Worm (Caenorhabditis elegans): ENCODE measurements around the gene pde-4.

pde-4 gene

DNA sequence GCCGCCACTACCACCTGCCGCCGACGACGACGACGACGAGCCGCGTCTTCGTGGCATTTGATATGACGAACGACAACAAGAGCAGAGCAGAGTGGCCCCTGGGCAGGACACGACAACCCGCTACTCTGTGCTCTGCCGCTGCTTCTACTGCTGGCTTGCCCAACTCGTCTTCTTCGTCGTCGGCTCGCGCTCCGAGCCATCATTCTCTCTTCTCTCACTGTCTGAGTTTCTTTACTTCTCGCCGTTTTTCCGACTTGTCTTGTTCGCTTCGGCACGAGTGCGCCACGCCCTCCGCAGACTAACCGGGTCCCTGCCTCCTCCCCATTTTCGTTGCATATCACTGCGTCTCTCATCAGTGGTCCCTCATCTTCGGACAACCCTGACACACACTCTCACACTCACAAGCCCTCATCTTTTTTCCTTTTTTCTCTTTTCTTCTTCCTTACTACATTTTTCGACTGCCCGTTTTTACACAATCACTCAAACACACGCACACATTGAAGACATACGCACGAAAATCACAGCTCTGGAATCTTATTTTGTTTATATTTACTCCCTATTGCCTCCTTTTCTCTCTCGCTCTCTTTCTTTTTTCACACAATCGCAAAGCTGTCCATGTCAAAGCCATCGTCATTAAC is 8.9 kb downstream of the pde-4 start (continued):
- TF ChIP-seq lin-35 (GFP tag; optimal IDR thresholded peaks at IDR 0.05) (peak in 1 of 2 experiments; percentile 47), nhr-90 (tag; optimal IDR thresholded peaks at IDR 0.05; ENCODE audit: poor library complexity) (no peak), lin-14 (GFP tag; optimal IDR thresholded peaks at IDR 0.05) (peak; percentile 95), aha-1 (tag; optimal IDR thresholded peaks at IDR 0.05) (no peak), zag-1 (tag; optimal IDR thresholded peaks at IDR 0.05) (peak; percentile 64), ceh-82 (tag; optimal IDR thresholded peaks at IDR 0.05) (peak; percentile 34 to 77 (median 48)), ama-1 (optimal IDR thresholded peaks at IDR 0.05) (peak; percentile 38), hpl-2 (GFP tag; optimal IDR thresholded peaks at IDR 0.05) (no peak), unc-30 (tag; optimal IDR thresholded peaks at IDR 0.05) (no peak), hlh-17 (GFP tag; optimal IDR thresholded peaks at IDR 0.05; ENCODE audit: borderline replicate concordance) (no peak), unc-62 (GFP tag; optimal IDR thresholded peaks at IDR 0.05) (no peak), fkh-4 (tag; optimal IDR thresholded peaks at IDR 0.05; ENCODE audit: borderline replicate concordance) (peak; percentile 18), F16B12.6 (tag; optimal IDR thresholded peaks at IDR 0.05) (no peak), nhr-77 (tag; optimal IDR thresholded peaks at IDR 0.05) (no peak), ceh-88 (GFP tag; IDR thresholded peaks at IDR 0.05) (no peak; the same call in 1 of the 2 replicates), ztf-11 (tag; optimal IDR thresholded peaks at IDR 0.05) (peak in 1 of 2 experiments; percentile 36), swsn-7 (tag; optimal IDR thresholded peaks at IDR 0.05) (peak; percentile 77), ceh-8 (GFP tag; optimal IDR thresholded peaks at IDR 0.05) (peak; percentile 16), elt-3 (tag; optimal IDR thresholded peaks at IDR 0.05) (no peak), irx-1 (tag; optimal IDR thresholded peaks at IDR 0.05) (peak; percentile 29), C16A3.4 (tag; optimal IDR thresholded peaks at IDR 0.05) (peak; percentile 63), unc-86 (tag; optimal IDR thresholded peaks at IDR 0.05) (peak; percentile 80), nhr-28 (tag; optimal IDR thresholded peaks at IDR 0.05) (no peak), nhr-12 (tag; optimal IDR thresholded peaks at IDR 0.05) (no peak), ceh-90 (tag; optimal IDR thresholded peaks at IDR 0.05) (no peak), ztf-4 (tag; optimal IDR thresholded peaks at IDR 0.05) (peak; percentile 41), hlh-4 (tag; optimal IDR thresholded peaks at IDR 0.05) (no peak), nhr-84 (tag; optimal IDR thresholded peaks at IDR 0.05) (no peak), unc-98 (GFP tag; IDR thresholded peaks at IDR 0.05) (no peak), blmp-1 (tag; optimal IDR thresholded peaks at IDR 0.05) (no peak), lin-39 (tag; optimal IDR thresholded peaks at IDR 0.05) (peak; percentile 35), tlp-1 (tag; optimal IDR thresholded peaks at IDR 0.05) (no peak), nhr-76 (tag; optimal IDR thresholded peaks at IDR 0.05) (no peak), xbp-1 (tag; optimal IDR thresholded peaks at IDR 0.05) (peak; percentile 61), mab-9 (GFP tag; IDR thresholded peaks at IDR 0.05) (peak; percentile 52; the same call in 1 of the 2 replicates), nhr-19 (GFP tag; conservative IDR thresholded peaks at IDR 0.05) (peak; percentile 70), snu-23 (GFP tag; optimal IDR thresholded peaks at IDR 0.05) (peak; percentile 80)

DNA sequence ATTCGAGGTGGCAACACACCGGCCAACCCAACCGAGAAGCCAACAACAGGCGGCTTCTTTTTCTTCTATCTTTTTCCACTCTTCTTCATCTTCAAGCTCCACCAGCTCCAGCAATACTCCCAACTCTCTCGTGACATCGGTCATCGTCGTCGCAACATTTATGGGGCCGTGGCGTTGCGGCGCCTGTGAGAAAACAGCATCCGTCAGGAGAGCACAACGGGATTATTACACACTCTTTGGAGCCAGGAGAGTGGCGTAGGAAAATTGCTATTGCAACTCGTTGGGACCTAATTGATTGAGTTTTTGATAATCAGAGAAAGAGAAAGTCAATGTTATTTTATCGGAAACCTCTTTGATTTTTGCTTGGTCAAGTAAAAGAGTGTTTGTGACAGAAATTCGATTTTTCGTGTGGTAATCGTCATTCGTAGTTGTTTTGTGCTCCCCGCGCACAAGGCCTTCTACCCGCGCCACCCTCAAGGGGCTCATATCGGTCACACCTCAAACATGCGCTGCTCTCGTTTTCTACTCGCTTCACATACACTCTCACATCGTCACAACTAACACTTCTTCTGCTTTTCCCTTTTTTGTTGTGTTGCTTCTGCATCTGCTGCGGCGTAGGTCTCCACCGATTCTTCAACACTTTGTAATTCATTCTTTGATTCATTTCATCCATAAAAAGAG is 10.7 kb downstream of the pde-4 start:
- TF ChIP-seq irx-1 (tag; optimal IDR thresholded peaks at IDR 0.05) = no peak
- peak in 1 of 2 experiments; percentile 18 for TF ChIP-seq efl-1 (optimal IDR thresholded peaks at IDR 0.05)
- peak in 1 of 2 experiments; percentile 84 for TF ChIP-seq efl-1 (GFP tag; optimal IDR thresholded peaks at IDR 0.05 in 1 of 2)
- peak; percentile 39 for TF ChIP-seq fkh-8 (tag; optimal IDR thresholded peaks at IDR 0.05)
- TF ChIP-seq swsn-7 (tag; optimal IDR thresholded peaks at IDR 0.05) = peak; percentile 35
- TF ChIP-seq lsy-2 (tag; optimal IDR thresholded peaks at IDR 0.05) = peak; percentile 24 to 51
- peak; percentile 78 for TF ChIP-seq nhr-71 (tag; optimal IDR thresholded peaks at IDR 0.05)
- peak; percentile 76 for TF ChIP-seq lin-14 (GFP tag; optimal IDR thresholded peaks at IDR 0.05)
- TF ChIP-seq fkh-4 (tag; optimal IDR thresholded peaks at IDR 0.05; ENCODE audit: borderline replicate concordance) = no peak
- no peak for TF ChIP-seq fos-1 (tag; optimal IDR thresholded peaks at IDR 0.05)
- no peak for TF ChIP-seq ceh-90 (tag; optimal IDR thresholded peaks at IDR 0.05)
- TF ChIP-seq nhr-11 (tag; optimal IDR thresholded peaks at IDR 0.05) = peak; percentile 13
- TF ChIP-seq rnt-1 (tag; optimal IDR thresholded peaks at IDR 0.05) = peak; percentile 79
- TF ChIP-seq nhr-20 (tag; optimal IDR thresholded peaks at IDR 0.05) = peak; percentile 37
- peak; percentile 38 for TF ChIP-seq dsc-1 (tag; optimal IDR thresholded peaks at IDR 0.05)
- TF ChIP-seq mep-1 (tag; optimal IDR thresholded peaks at IDR 0.05) = peak; percentile 18
- peak; percentile 34 for TF ChIP-seq snu-23 (GFP tag; optimal IDR thresholded peaks at IDR 0.05)
- TF ChIP-seq pax-3 (tag; optimal IDR thresholded peaks at IDR 0.05) = no peak

Measured in whole organism, L1 larva.